Worm (Caenorhabditis elegans) whole organism, mixed stage, embryonic: ENCODE data around the gene skr-3.

Experiments
- M03D4.4 ChIP-seq: sonication (generic microtip); optimal IDR thresholded peaks from 2 replicates; lab custom pipeline; 2017; ENCODE audit warnings: mild to moderate bottlenecking, missing genetic modification characterization, missing compliant biosample characterization
- bed-3 ChIP-seq: fragments of 200-800 bp; sonication (Bioruptor generic); optimal IDR thresholded peaks from 3 replicates; lab custom pipeline; 2018; ENCODE audit warnings: mild to moderate bottlenecking, missing genetic modification characterization, moderate library complexity, missing compliant biosample characterization
- blmp-1 ChIP-seq: fragments of 150-350 bp; optimal IDR thresholded peaks from 2 replicates; lab custom pipeline; 2014; ENCODE audit warnings: missing biosample characterization, missing genetic modification characterization
- ceh-43 ChIP-seq: fragments of 200-800 bp; sonication (Bioruptor generic); optimal IDR thresholded peaks from 2 replicates; lab custom pipeline; 2018; ENCODE audit warnings: mild to moderate bottlenecking, missing genetic modification characterization, moderate library complexity, missing compliant biosample characterization
- ceh-83 ChIP-seq: fragments of 200-800 bp; sonication (Bioruptor generic); optimal IDR thresholded peaks from 2 replicates; lab custom pipeline; 2018; ENCODE audit warnings: mild to moderate bottlenecking, missing genetic modification characterization, missing compliant biosample characterization
- ces-1 ChIP-seq: fragments of 150-350 bp; optimal IDR thresholded peaks from 2 replicates; lab custom pipeline; 2014; ENCODE audit warnings: missing biosample characterization, missing genetic modification reagents, missing genetic modification characterization
- cnd-1 ChIP-seq: fragments of 200-800 bp; sonication (Bioruptor generic); optimal IDR thresholded peaks from 2 replicates; lab custom pipeline; 2018; ENCODE audit warnings: mild to moderate bottlenecking, missing genetic modification characterization, missing compliant biosample characterization
- drap-1 ChIP-seq: fragments of 200-800 bp; sonication (Bioruptor generic); optimal IDR thresholded peaks from 3 replicates; lab custom pipeline; 2018; ENCODE audit warnings: mild to moderate bottlenecking, missing genetic modification characterization, missing compliant biosample characterization
- elt-1 ChIP-seq: sonication (generic microtip); optimal IDR thresholded peaks from 2 replicates; lab custom pipeline; 2017; ENCODE audit warnings: missing genetic modification characterization, mild to moderate bottlenecking, missing compliant biosample characterization, antibody characterized with exemption, moderate library complexity, borderline replicate concordance; ENCODE audit not compliant: insufficient read depth
- elt-3 ChIP-seq: fragments of 150-350 bp; optimal IDR thresholded peaks from 2 replicates; lab custom pipeline; 2014; ENCODE audit warnings: missing biosample characterization, missing genetic modification characterization
- flh-1 ChIP-seq: fragments of 200-800 bp; sonication (Bioruptor generic); optimal IDR thresholded peaks from 2 replicates; lab custom pipeline; 2018; ENCODE audit warnings: mild to moderate bottlenecking, missing genetic modification characterization, moderate library complexity, missing compliant biosample characterization
- ham-2 ChIP-seq: fragments of 200-800 bp; sonication (Bioruptor generic); optimal IDR thresholded peaks from 2 replicates; lab custom pipeline; 2018; ENCODE audit warnings: mild to moderate bottlenecking, missing genetic modification characterization, missing compliant biosample characterization
- hlh-1 ChIP-seq: fragments of 150-350 bp; optimal IDR thresholded peaks from 2 replicates; lab custom pipeline; 2014; ENCODE audit warnings: missing biosample characterization, missing genetic modification reagents, missing genetic modification characterization
- lin-13 ChIP-seq: fragments of 150-350 bp; optimal IDR thresholded peaks from 2 replicates; lab custom pipeline; 2014; ENCODE audit warnings: missing biosample characterization, missing genetic modification characterization
- lin-32 ChIP-seq: fragments of 200-800 bp; sonication (Bioruptor generic); optimal IDR thresholded peaks from 2 replicates; lab custom pipeline; 2018; ENCODE audit warnings: mild to moderate bottlenecking, missing genetic modification characterization, missing compliant biosample characterization
- lsy-2 ChIP-seq: fragments of 150-350 bp; optimal IDR thresholded peaks from 2 replicates; lab custom pipeline; 2014; ENCODE audit warnings: missing biosample characterization, missing genetic modification characterization
- mab-5 ChIP-seq: fragments of 150-350 bp; optimal IDR thresholded peaks from 2 replicates; lab custom pipeline; 2014; ENCODE audit warnings: missing biosample characterization, missing genetic modification characterization
- mep-1 ChIP-seq: fragments of 150-350 bp; optimal IDR thresholded peaks from 2 replicates; lab custom pipeline; 2017; ENCODE audit warnings: missing biosample characterization, missing genetic modification reagents, missing genetic modification characterization, inconsistent platforms
- nhr-12 ChIP-seq: fragments of 150-350 bp; optimal IDR thresholded peaks from 2 replicates; lab custom pipeline; 2014; ENCODE audit warnings: missing biosample characterization, missing genetic modification characterization
- nhr-2 ChIP-seq: fragments of 150-350 bp; optimal IDR thresholded peaks from 2 replicates; lab custom pipeline; 2014; ENCODE audit warnings: missing biosample characterization, missing genetic modification characterization
- nhr-237 ChIP-seq: fragments of 150-350 bp; optimal IDR thresholded peaks from 2 replicates; lab custom pipeline; 2014; ENCODE audit warnings: missing biosample characterization, missing genetic modification characterization
- nhr-28 ChIP-seq: fragments of 150-350 bp; optimal IDR thresholded peaks from 2 replicates; lab custom pipeline; 2014; ENCODE audit warnings: missing biosample characterization, missing genetic modification characterization
- nhr-76 ChIP-seq: sonication (generic microtip); optimal IDR thresholded peaks from 2 replicates; lab custom pipeline; 2017; ENCODE audit warnings: missing biosample characterization, missing genetic modification characterization
- pha-4 ChIP-seq: fragments of 150-350 bp; optimal IDR thresholded peaks from 2 replicates; lab custom pipeline; 2018; ENCODE audit warnings: missing biosample characterization, missing genetic modification reagents, missing genetic modification characterization
- snpc-4 ChIP-seq: fragments of 150-350 bp; optimal IDR thresholded peaks from 2 replicates; lab custom pipeline; 2014; ENCODE audit warnings: missing biosample characterization, missing genetic modification characterization
- tbx-8 ChIP-seq: fragments of 200-800 bp; sonication (Bioruptor generic); optimal IDR thresholded peaks from 2 replicates; lab custom pipeline; 2018; ENCODE audit warnings: mild to moderate bottlenecking, missing genetic modification characterization, moderate library complexity, missing compliant biosample characterization
- unc-120 ChIP-seq: sonication (generic microtip); optimal IDR thresholded peaks from 2 replicates; lab custom pipeline; 2017; ENCODE audit warnings: missing genetic modification characterization, missing compliant biosample characterization; ENCODE audit not compliant: poor library complexity, severe bottlenecking
- unc-39 ChIP-seq: fragments of 150-350 bp; optimal IDR thresholded peaks from 2 replicates; lab custom pipeline; 2014; ENCODE audit warnings: missing biosample characterization, missing genetic modification characterization
- zip-8 ChIP-seq: fragments of 150-350 bp; optimal IDR thresholded peaks from 2 replicates; lab custom pipeline; 2014; ENCODE audit warnings: missing biosample characterization, missing genetic modification characterization
- ztf-11 ChIP-seq: fragments of 150-350 bp; optimal IDR thresholded peaks from 2 replicates; lab custom pipeline; 2014; ENCODE audit warnings: missing biosample characterization, missing genetic modification characterization

The skr-3 gene

DNA sequence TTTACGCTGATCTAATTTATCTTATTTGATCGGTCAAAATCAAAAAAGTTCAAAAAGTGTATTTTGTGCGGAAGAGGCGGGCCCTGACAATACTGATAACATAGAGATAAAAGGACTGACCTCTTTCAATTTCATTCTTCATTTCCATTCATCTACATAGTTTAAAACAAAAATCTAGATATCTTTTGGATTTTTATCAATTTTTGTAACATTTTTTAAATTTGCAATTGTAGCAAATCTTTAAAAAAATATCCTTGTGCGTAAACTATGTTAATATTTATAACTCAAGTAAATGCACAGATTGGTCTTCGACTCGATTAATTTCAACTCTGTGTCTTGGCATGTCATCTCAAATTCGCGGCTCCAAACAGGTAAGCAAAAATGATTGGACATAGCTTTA, 17.3 kb upstream of the skr-3 start, which contains the start of gene argk-1:
Gene argk-1 (plus strand): TSS at position 301 of the 400 bp plus-strand sequence.
- no peak for TF ChIP-seq ces-1 (GFP tag; lab: Kevin White, UChicago)
- no peak for TF ChIP-seq bed-3 (GFP tag; lab: Kevin White, UChicago)
- no peak for TF ChIP-seq hlh-1
- no peak for TF ChIP-seq snpc-4 (tag; lab: Kevin White, UChicago)
- TF ChIP-seq cnd-1 (tag; lab: Kevin White, UChicago), result no peak
- TF ChIP-seq ham-2 (GFP tag; lab: Kevin White, UChicago), result no peak
- TF ChIP-seq blmp-1 (tag; lab: Kevin White, UChicago), result no peak
- TF ChIP-seq elt-1 (tag; lab: Kevin White, UChicago), result no peak
- no peak for TF ChIP-seq ztf-11 (tag; lab: Kevin White, UChicago)
- TF ChIP-seq mab-5 (tag; lab: Kevin White, UChicago), result no peak
- TF ChIP-seq nhr-12, result no peak
- TF ChIP-seq, all 35 proteins: peak for 0

DNA sequence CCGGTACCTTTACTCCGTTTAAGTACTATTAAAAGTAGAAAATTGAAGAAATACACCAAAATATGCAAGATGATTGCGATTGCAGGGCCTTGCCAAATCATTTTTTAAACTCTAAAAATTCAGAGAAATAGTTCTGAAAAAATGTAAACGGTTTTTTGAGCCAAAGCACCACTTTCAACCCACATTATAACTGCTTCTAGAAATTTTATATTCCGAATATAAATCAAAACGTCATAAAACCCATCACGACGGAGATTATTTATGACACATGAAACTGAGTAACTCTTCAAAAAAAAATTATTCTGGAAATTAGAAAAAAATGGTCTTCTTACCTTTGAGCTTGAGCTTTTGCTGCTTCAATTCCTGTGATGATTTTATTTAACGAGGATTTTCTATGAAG, 6.6 kb upstream of the skr-3 start, which contains the start of gene srxa-16:
Gene srxa-16 (minus strand): TSS at position 101 of the 400 bp plus-strand sequence.
- no peak for TF ChIP-seq cnd-1 (tag; lab: Kevin White, UChicago)
- no peak for TF ChIP-seq elt-3 (tag; lab: Kevin White, UChicago)
- no peak for TF ChIP-seq M03D4.4 (tag; lab: Kevin White, UChicago)
- TF ChIP-seq mab-5 (tag; lab: Kevin White, UChicago), result no peak
- TF ChIP-seq ceh-83 (GFP tag; lab: Kevin White, UChicago), result no peak
- no peak for TF ChIP-seq blmp-1 (tag; lab: Kevin White, UChicago)
- no peak for TF ChIP-seq tbx-8 (GFP tag; lab: Kevin White, UChicago)
- TF ChIP-seq ham-2 (GFP tag; lab: Kevin White, UChicago), result no peak
- TF ChIP-seq nhr-76, result no peak
- no peak for TF ChIP-seq lin-13
- no peak for TF ChIP-seq nhr-2 (tag; lab: Kevin White, UChicago)
- TF ChIP-seq nhr-237 (tag; lab: Kevin White, UChicago), result no peak
- TF ChIP-seq elt-1 (tag; lab: Kevin White, UChicago), result no peak
- no peak for TF ChIP-seq unc-39 (tag; lab: Kevin White, UChicago)
- TF ChIP-seq ces-1 (GFP tag; lab: Kevin White, UChicago), result no peak
- TF ChIP-seq lin-32 (GFP tag; lab: Kevin White, UChicago), result no peak

DNA sequence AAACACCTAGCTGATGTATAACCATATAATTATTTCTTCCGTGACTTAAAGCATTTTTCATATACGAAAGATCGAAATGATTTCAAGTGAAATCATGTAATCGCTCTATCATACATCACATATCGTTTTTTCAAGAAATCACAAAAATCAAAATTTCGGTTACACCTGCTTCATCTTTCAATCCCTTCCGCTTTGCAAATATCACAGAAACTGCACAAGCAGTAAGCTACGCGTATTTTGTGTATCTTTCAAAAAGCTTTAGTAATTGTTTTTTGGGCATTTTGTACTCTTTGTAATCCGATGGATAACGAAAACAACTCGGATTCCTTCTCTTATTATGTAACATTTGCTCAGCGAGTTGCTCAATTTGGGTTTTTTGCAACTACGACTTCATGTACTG, 5.5 kb upstream of the skr-3 start, which contains the start of gene str-25:
Gene str-25 (plus strand): TSS at position 301 of the 400 bp plus-strand sequence.
- TF ChIP-seq flh-1 (no peak), lin-32 (GFP tag; lab: Kevin White, UChicago) (no peak), pha-4 (tag; lab: Kevin White, UChicago) (no peak), elt-3 (tag; lab: Kevin White, UChicago) (no peak), ceh-43 (GFP tag; lab: Kevin White, UChicago) (no peak), mab-5 (tag; lab: Kevin White, UChicago) (no peak), cnd-1 (tag; lab: Kevin White, UChicago) (no peak), zip-8 (tag; lab: Kevin White, UChicago) (no peak), nhr-28 (tag; lab: Kevin White, UChicago) (no peak), ceh-83 (GFP tag; lab: Kevin White, UChicago) (no peak), M03D4.4 (tag; lab: Kevin White, UChicago) (no peak), drap-1 (GFP tag; lab: Kevin White, UChicago) (no peak), unc-120 (no peak)
- TF ChIP-seq, all 35 proteins: peak for 0

DNA sequence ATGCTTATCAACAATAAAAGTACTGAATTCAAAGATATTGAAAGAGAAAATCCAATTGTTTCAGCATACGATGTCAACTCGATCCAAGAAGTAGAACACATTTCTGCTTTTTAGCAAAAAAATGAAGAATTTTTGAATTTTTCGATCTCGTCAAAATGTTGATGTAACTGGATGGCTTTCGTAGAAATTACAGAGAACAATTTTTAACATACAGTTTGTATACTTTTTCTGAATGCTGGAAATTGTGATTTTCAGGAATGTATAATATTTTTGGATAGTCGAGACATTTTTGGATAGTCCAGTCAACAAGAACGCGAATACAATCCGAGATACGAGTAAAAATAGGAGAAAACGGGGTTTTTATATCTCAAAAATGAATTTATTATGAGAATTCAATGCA, 2.3 kb upstream of the skr-3 start, which contains the start of gene str-103:
Gene str-103 (minus strand): TSS at position 101 of the 400 bp plus-strand sequence.
- TF ChIP-seq mep-1, result no peak
- no peak for TF ChIP-seq mab-5 (tag; lab: Kevin White, UChicago)
- TF ChIP-seq drap-1 (GFP tag; lab: Kevin White, UChicago), result no peak
- no peak for TF ChIP-seq cnd-1 (tag; lab: Kevin White, UChicago)
- no peak for TF ChIP-seq nhr-12
- no peak for TF ChIP-seq hlh-1
- no peak for TF ChIP-seq lsy-2 (tag; lab: Kevin White, UChicago)
- no peak for TF ChIP-seq blmp-1 (tag; lab: Kevin White, UChicago)
- no peak for TF ChIP-seq elt-3 (tag; lab: Kevin White, UChicago)
- TF ChIP-seq unc-39 (tag; lab: Kevin White, UChicago), result no peak
- TF ChIP-seq ham-2 (GFP tag; lab: Kevin White, UChicago), result no peak
- TF ChIP-seq lin-32 (GFP tag; lab: Kevin White, UChicago), result no peak
- TF ChIP-seq bed-3 (GFP tag; lab: Kevin White, UChicago), result no peak
- no peak for TF ChIP-seq nhr-76
- TF ChIP-seq snpc-4 (tag; lab: Kevin White, UChicago), result no peak
- no peak for TF ChIP-seq lin-13
